Fruit fly (Drosophila melanogaster) whole organism, embryonic: Measurements from ENCODE around the gene dhd.

Experiments used
- Ada2b ChIP-seq: fragments of 200-800 bp; sonication (Bioruptor generic); IDR thresholded peaks from 2 replicates; pipeline ENCODE4 v1.3.6; 2022; ENCODE audit warnings: missing biosample characterization, missing genetic modification characterization
- Atf-2 ChIP-seq: fragments of 200-800 bp; sonication (Bioruptor generic); optimal IDR thresholded peaks from 2 replicates; lab custom pipeline; 2016; ENCODE audit warnings: missing biosample characterization, missing genetic modification characterization
- CG10431 ChIP-seq: fragments of 200-800 bp; sonication (Bioruptor generic); optimal IDR thresholded peaks from 3 replicates; lab custom pipeline; 2018; ENCODE audit warnings: missing biosample characterization, mild to moderate bottlenecking, missing genetic modification characterization
- CG14014 ChIP-seq: fragments of 200-800 bp; sonication (Bioruptor generic); IDR thresholded peaks from 2 replicates; pipeline ENCODE4 v1.3.6; 2022; ENCODE audit warnings: missing biosample characterization, missing genetic modification characterization
- CG14050 ChIP-seq: fragments of 200-800 bp; sonication (Bioruptor generic); IDR thresholded peaks from 3 replicates; pipeline ENCODE4 v1.3.6; 2022; ENCODE audit warnings: missing biosample characterization, missing genetic modification characterization
- CG14441 ChIP-seq: fragments of 200-800 bp; sonication (Bioruptor generic); IDR thresholded peaks from 2 replicates; pipeline ENCODE4 v1.3.6; 2022; ENCODE audit warnings: missing biosample characterization, missing genetic modification characterization
- CG15601 ChIP-seq: fragments of 200-800 bp; sonication (Bioruptor generic); optimal IDR thresholded peaks from 3 replicates; lab custom pipeline; 2019; ENCODE audit warnings: missing biosample characterization, mild to moderate bottlenecking, missing genetic modification characterization, moderate library complexity
- CG15696 ChIP-seq: fragments of 200-800 bp; sonication (Bioruptor generic); optimal IDR thresholded peaks from 2 replicates; lab custom pipeline; 2019; ENCODE audit warnings: missing biosample characterization, mild to moderate bottlenecking, missing genetic modification characterization, moderate library complexity
- CG2712 ChIP-seq: fragments of 200-800 bp; optimal IDR thresholded peaks from 3 replicates; lab custom pipeline; 2019; ENCODE audit warnings: missing biosample characterization, mild to moderate bottlenecking, missing genetic modification characterization, moderate library complexity
- CG3838 ChIP-seq: fragments of 200-800 bp; sonication (Bioruptor generic); optimal IDR thresholded peaks from 3 replicates; lab custom pipeline; 2016; ENCODE audit warnings: missing biosample characterization, missing genetic modification characterization
- CG3995 ChIP-seq: fragments of 200-800 bp; sonication (Bioruptor generic); optimal IDR thresholded peaks from 3 replicates; lab custom pipeline; 2016; ENCODE audit warnings: missing biosample characterization, missing genetic modification characterization
- CG4328 ChIP-seq: fragments of 200-800 bp; sonication (Bioruptor generic); optimal IDR thresholded peaks from 3 replicates; lab custom pipeline; 2017; ENCODE audit warnings: missing biosample characterization, missing genetic modification reagents, missing genetic modification characterization
- CG4360 ChIP-seq: fragments of 200-800 bp; sonication (Bioruptor generic); IDR thresholded peaks from 2 replicates; pipeline ENCODE4 v1.3.6; 2022; ENCODE audit warnings: missing biosample characterization, missing genetic modification characterization
- CG7372 ChIP-seq: fragments of 200-800 bp; sonication (Bioruptor generic); IDR thresholded peaks from 2 replicates; pipeline ENCODE4 v1.3.6; 2022; ENCODE audit warnings: missing biosample characterization, missing genetic modification characterization
- CG7987 ChIP-seq: fragments of 200-800 bp; sonication (Bioruptor generic); optimal IDR thresholded peaks from 2 replicates; lab custom pipeline; 2018; ENCODE audit warnings: missing biosample characterization, mild to moderate bottlenecking, missing genetic modification characterization, moderate library complexity
- CG9817 ChIP-seq: fragments of 200-800 bp; sonication (Bioruptor generic); optimal IDR thresholded peaks from 2 replicates; lab custom pipeline; 2018; ENCODE audit warnings: missing biosample characterization, mild to moderate bottlenecking, missing genetic modification characterization, moderate library complexity
- CHES-1-like ChIP-seq: fragments of 200-800 bp; sonication (Bioruptor generic); optimal IDR thresholded peaks from 2 replicates; lab custom pipeline; 2016; ENCODE audit warnings: missing biosample characterization, missing genetic modification characterization
- Chrac-16 ChIP-seq: fragments of 200-800 bp; sonication (Bioruptor generic); optimal IDR thresholded peaks from 3 replicates; lab custom pipeline; 2016; ENCODE audit warnings: missing biosample characterization, missing genetic modification characterization
- D ChIP-seq, 2 experiments: fragments of 200-800 bp in 1 of 2; fragments of >200 bp in 1 of 2; sonication (Bioruptor generic) in 1 of 2; optimal IDR thresholded peaks; 2 replicates in 1 of 2; 3 replicates in 1 of 2; lab custom pipeline; 2017; ENCODE audit warnings: mild to moderate bottlenecking in 1 of 2, missing biosample characterization in 1 of 2, missing genetic modification characterization in 1 of 2, missing genetic modification reagents in 1 of 2
- D19A ChIP-seq: fragments of 200-800 bp; optimal IDR thresholded peaks from 3 replicates; lab custom pipeline; 2019; ENCODE audit warnings: missing biosample characterization, mild to moderate bottlenecking, missing genetic modification characterization, moderate library complexity
- Ets97D ChIP-seq: fragments of 200-800 bp; sonication (Bioruptor generic); optimal IDR thresholded peaks from 3 replicates; lab custom pipeline; 2016; ENCODE audit warnings: missing biosample characterization, missing genetic modification characterization
- HLHmδ ChIP-seq: fragments of 200-800 bp; sonication (Bioruptor generic); optimal IDR thresholded peaks from 2 replicates; lab custom pipeline; 2018; ENCODE audit warnings: missing biosample characterization, mild to moderate bottlenecking, missing genetic modification characterization, moderate library complexity
- Hand ChIP-seq: fragments of 200-800 bp; sonication (Bioruptor generic); optimal IDR thresholded peaks from 2 replicates; lab custom pipeline; 2017; ENCODE audit warnings: mild to moderate bottlenecking, missing biosample characterization, missing genetic modification reagents, missing genetic modification characterization
- HmgZ ChIP-seq: fragments of 200-800 bp; sonication (Bioruptor generic); optimal IDR thresholded peaks from 2 replicates; lab custom pipeline; 2018; ENCODE audit warnings: missing biosample characterization, mild to moderate bottlenecking, missing genetic modification characterization
- Hsf ChIP-seq: fragments of 200-800 bp; sonication (Bioruptor generic); optimal IDR thresholded peaks from 3 replicates; lab custom pipeline; 2016; ENCODE audit warnings: missing biosample characterization, missing genetic modification characterization
- Lhr ChIP-seq: fragments of 200-800 bp; sonication (Bioruptor generic); optimal IDR thresholded peaks from 3 replicates; lab custom pipeline; 2017; ENCODE audit warnings: mild to moderate bottlenecking, missing biosample characterization, missing genetic modification reagents, missing genetic modification characterization
- MBD-R2 ChIP-seq: fragments of 200-800 bp; sonication (Bioruptor generic); IDR thresholded peaks from 2 replicates; pipeline ENCODE4 v1.3.6; 2022; ENCODE audit warnings: missing biosample characterization, missing genetic modification characterization
- Mad ChIP-seq: fragments of 200-800 bp; sonication (Bioruptor generic); optimal IDR thresholded peaks from 2 replicates; lab custom pipeline; 2016; ENCODE audit warnings: missing biosample characterization, missing genetic modification characterization
- Myb ChIP-seq: fragments of 200-800 bp; sonication (Bioruptor generic); optimal IDR thresholded peaks from 2 replicates; lab custom pipeline; 2016; ENCODE audit warnings: missing biosample characterization, missing genetic modification characterization
- Nf-YA ChIP-seq: fragments of 200-800 bp; sonication (Bioruptor generic); IDR thresholded peaks from 2 replicates; pipeline ENCODE4 v1.3.6; 2022; ENCODE audit warnings: missing biosample characterization, missing genetic modification characterization
- Oli ChIP-seq: fragments of 200-800 bp; sonication (Bioruptor generic); optimal IDR thresholded peaks from 2 replicates; lab custom pipeline; 2018; ENCODE audit warnings: missing biosample characterization, mild to moderate bottlenecking, missing genetic modification characterization, moderate library complexity
- Poxn ChIP-seq: fragments of 200-800 bp; sonication (Bioruptor generic); IDR thresholded peaks from 2 replicates; pipeline ENCODE4 v1.3.6; 2022; ENCODE audit warnings: missing biosample characterization, missing genetic modification characterization
- Ptx1 ChIP-seq: fragments of 200-800 bp; sonication (Bioruptor generic); IDR thresholded peaks from 2 replicates; pipeline ENCODE4 v1.3.6; 2022; ENCODE audit warnings: missing biosample characterization, missing genetic modification characterization
- Ssrp ChIP-seq: fragments of 200-800 bp; sonication (Bioruptor generic); optimal IDR thresholded peaks from 2 replicates; lab custom pipeline; 2018; ENCODE audit warnings: missing biosample characterization, mild to moderate bottlenecking, missing genetic modification characterization, moderate library complexity
- ac ChIP-seq: fragments of 200-800 bp; sonication (Bioruptor generic); optimal IDR thresholded peaks from 3 replicates; lab custom pipeline; 2017; ENCODE audit warnings: missing biosample characterization, mild to moderate bottlenecking, missing genetic modification characterization
- chm ChIP-seq: fragments of 200-800 bp; sonication (Bioruptor generic); IDR thresholded peaks from 2 replicates; pipeline ENCODE4 v1.3.6; 2022; ENCODE audit warnings: missing biosample characterization, missing genetic modification characterization
- dm ChIP-seq: fragments of 200-800 bp; sonication (Bioruptor generic); optimal IDR thresholded peaks from 3 replicates; lab custom pipeline; 2016; ENCODE audit warnings: missing biosample characterization, missing genetic modification characterization
- gce ChIP-seq: fragments of 200-800 bp; sonication (Bioruptor generic); IDR thresholded peaks from 3 replicates; pipeline ENCODE4 v1.3.6; 2022; ENCODE audit warnings: missing biosample characterization, missing genetic modification characterization
- gro ChIP-seq: fragments of 200-800 bp; sonication (Bioruptor generic); optimal IDR thresholded peaks from 2 replicates; lab custom pipeline; 2016; ENCODE audit warnings: missing biosample characterization, missing genetic modification characterization
- hth ChIP-seq: fragments of >200 bp; optimal IDR thresholded peaks from 2 replicates; lab custom pipeline; 2017; ENCODE audit warnings: inconsistent platforms
- lilli ChIP-seq: fragments of 200-800 bp; sonication (Bioruptor generic); optimal IDR thresholded peaks from 3 replicates; lab custom pipeline; 2016; ENCODE audit warnings: missing biosample characterization, missing genetic modification characterization
- mirr ChIP-seq: fragments of 200-800 bp; sonication (Bioruptor generic); optimal IDR thresholded peaks from 3 replicates; lab custom pipeline; 2018; ENCODE audit warnings: missing biosample characterization, mild to moderate bottlenecking, missing genetic modification characterization
- nerfin-1 ChIP-seq: fragments of 200-800 bp; sonication (Bioruptor generic); optimal IDR thresholded peaks from 3 replicates; lab custom pipeline; 2019; ENCODE audit warnings: missing biosample characterization, mild to moderate bottlenecking, missing genetic modification characterization, moderate library complexity
- phol ChIP-seq: fragments of 200-800 bp; sonication (Bioruptor generic); optimal IDR thresholded peaks from 3 replicates; lab custom pipeline; 2018; ENCODE audit warnings: missing biosample characterization, mild to moderate bottlenecking, missing genetic modification characterization, moderate library complexity
- repo ChIP-seq: fragments of 200-800 bp; sonication (Bioruptor generic); optimal IDR thresholded peaks from 2 replicates; lab custom pipeline; 2016; ENCODE audit warnings: missing biosample characterization, missing genetic modification characterization
- ro ChIP-seq: fragments of 200-800 bp; sonication (Bioruptor generic); IDR thresholded peaks from 2 replicates; pipeline ENCODE4 v1.3.6; 2022; ENCODE audit warnings: missing biosample characterization, missing genetic modification characterization
- sd ChIP-seq: fragments of 200-800 bp; sonication (Bioruptor generic); optimal IDR thresholded peaks from 3 replicates; lab custom pipeline; 2018; ENCODE audit warnings: missing biosample characterization, mild to moderate bottlenecking, missing genetic modification characterization, moderate library complexity
- seq ChIP-seq: fragments of 200-800 bp; sonication (Bioruptor generic); IDR thresholded peaks from 2 replicates; pipeline ENCODE4 v1.3.6; 2022; ENCODE audit warnings: missing biosample characterization, missing genetic modification characterization
- sim ChIP-seq: fragments of 200-800 bp; sonication (Bioruptor generic); IDR thresholded peaks from 2 replicates; pipeline ENCODE4 v1.3.6; 2022; ENCODE audit warnings: missing biosample characterization, missing genetic modification characterization
- tgo ChIP-seq: fragments of 200-800 bp; sonication (Bioruptor generic); IDR thresholded peaks from 3 replicates; pipeline ENCODE4 v1.3.6; 2022; ENCODE audit warnings: missing biosample characterization, missing genetic modification characterization
- zen2 ChIP-seq: fragments of 200-800 bp; sonication (Bioruptor generic); IDR thresholded peaks from 3 replicates; pipeline ENCODE4 v1.3.6; 2022; ENCODE audit warnings: missing biosample characterization, missing genetic modification characterization; ENCODE audit not compliant: partially characterized antibody

Gene dhd

DNA sequence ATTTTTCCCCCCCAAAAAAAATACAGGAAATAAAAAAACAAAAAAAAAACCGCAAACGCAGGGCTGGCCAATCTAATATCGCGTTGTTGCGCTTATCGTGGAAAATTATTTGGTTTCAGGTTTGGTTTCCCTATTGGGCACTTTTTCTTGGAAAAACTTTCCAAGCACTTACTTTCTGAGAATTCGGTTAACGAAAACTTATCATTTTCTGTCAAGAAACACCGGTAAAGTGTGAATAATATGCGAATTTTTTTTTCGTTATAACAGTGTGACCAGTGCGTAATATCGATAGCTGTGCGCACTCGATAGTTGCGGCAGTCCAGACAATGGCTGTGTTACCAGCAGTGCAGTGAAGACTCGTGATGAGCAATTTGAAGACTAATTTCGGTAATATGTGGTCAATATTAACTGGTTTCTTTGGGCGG, 10.5 kb downstream of the dhd start, which contains the start of gene Rnp4F:
Gene Rnp4F, minus strand, starts transcription at position 238 of the 425 bp plus-strand sequence.
- TF ChIP-seq repo (GFP tag; lab: Kevin White, UChicago) (peak; percentile 23), dm (GFP tag; lab: Kevin White, UChicago) (peak; percentile 59), HLHmδ (GFP tag; lab: Kevin White, UChicago) (no peak), CG10431 (GFP tag; lab: Kevin White, UChicago) (no peak), Ssrp (tag; lab: Kevin White, UChicago) (peak; percentile 24), gce (no peak), chm (GFP tag; lab: Robert Waterston, UW) (no peak), Myb (GFP tag; lab: Kevin White, UChicago) (peak; percentile 82), Lhr (GFP tag; lab: Kevin White, UChicago) (peak; percentile 65), HmgZ (tag; lab: Kevin White, UChicago) (peak; percentile 73), tgo (GFP tag; lab: Robert Waterston, UW) (peak; percentile 69), CG14441 (peak; percentile 66), sd (no peak), D19A (tag; lab: Kevin White, UChicago) (no peak), CG14050 (GFP tag; lab: Robert Waterston, UW) (peak; percentile 37; the same call in 1 of the 3 replicates), CG2712 (tag; lab: Kevin White, UChicago) (peak; percentile 34), CG3995 (peak; percentile 66), mirr (GFP tag; lab: Kevin White, UChicago) (peak; percentile 40), sim (GFP tag; lab: Robert Waterston, UW) (no peak), lilli (peak; percentile 80), Mad (GFP tag; lab: Kevin White, UChicago) (peak; percentile 57), CG4360 (GFP tag; lab: Robert Waterston, UW) (no peak), CG3838 (GFP tag; lab: Kevin White, UChicago) (no peak), Hand (GFP tag; lab: Kevin White, UChicago) (no peak), phol (tag; lab: Kevin White, UChicago) (peak; percentile 78), Poxn (GFP tag; lab: Robert Waterston, UW) (peak; percentile 27; the same call in 1 of the 2 replicates), Ets97D (peak; percentile 97), CG7372 (GFP tag; lab: Robert Waterston, UW) (peak; percentile 49), Oli (tag; lab: Kevin White, UChicago) (no peak), seq (GFP tag; lab: Robert Waterston, UW) (no peak), CG15696 (tag; lab: Kevin White, UChicago) (peak; percentile 25), Ada2b (peak; percentile 44), Nf-YA (GFP tag; lab: Robert Waterston, UW) (no peak), CG14014 (peak; percentile 57; the same call in 1 of the 2 replicates), gro (GFP tag; lab: Kevin White, UChicago) (peak; percentile 72), ac (no peak), ro (GFP tag; lab: Robert Waterston, UW) (no peak), Hsf (peak; percentile 69), zen2 (GFP tag; lab: Robert Waterston, UW) (peak; percentile 24; the same call in 1 of the 3 replicates), CG15601 (tag; lab: Kevin White, UChicago) (no peak), MBD-R2 (GFP tag; lab: Robert Waterston, UW) (peak; percentile 85), D (optimal IDR thresholded peaks at IDR 0.05; lab: Kevin White, UChicago) (no peak), D (GFP tag; optimal IDR thresholded peaks at IDR 0.05; lab: Kevin White, UChicago) (no peak), CG7987 (GFP tag; lab: Kevin White, UChicago) (peak; percentile 7), Ptx1 (GFP tag; lab: Robert Waterston, UW) (peak; percentile 72), Chrac-16 (GFP tag; lab: Kevin White, UChicago) (peak; percentile 59), CG9817 (tag; lab: Kevin White, UChicago) (peak; percentile 74), nerfin-1 (tag; lab: Kevin White, UChicago) (peak; percentile 6), Atf-2 (GFP tag; lab: Kevin White, UChicago) (peak; percentile 44), CHES-1-like (GFP tag; lab: Kevin White, UChicago) (peak; percentile 81), CG4328 (GFP tag; lab: Kevin White, UChicago) (no peak), hth (lab: Kevin White, UChicago) (no peak)
